Fruit fly (Drosophila melanogaster): ENCODE measurements around the gene Spindly.

Gene Spindly

dm6 chr2L:3534227-3534842, 4.2 kb upstream of the Spindly start (continued):
- TF ChIP-seq disco-r (GFP tag; optimal IDR thresholded peaks at IDR 0.05) (no peak), NK7.1 (GFP tag; optimal IDR thresholded peaks at IDR 0.05) (no peak), sens-2 (GFP tag; IDR thresholded peaks at IDR 0.05) (no peak; the same call in 1 of the 2 replicates), BtbVII (GFP tag; optimal IDR thresholded peaks at IDR 0.05) (no peak), sqz (GFP tag; optimal IDR thresholded peaks at IDR 0.05) (no peak), CrebB (tag; optimal IDR thresholded peaks at IDR 0.05) (no peak), CG7271 (tag; optimal IDR thresholded peaks at IDR 0.05) (no peak), CG4328 (GFP tag; optimal IDR thresholded peaks at IDR 0.05) (no peak), Pdp1 (GFP tag; optimal IDR thresholded peaks at IDR 0.05) (peak; percentile 44 to 51), CG11723 (GFP tag; optimal IDR thresholded peaks at IDR 0.05) (no peak), gce (GFP tag; IDR thresholded peaks at IDR 0.05) (0 out of 3 replicates have a peak, but pooled peaks have one; percentile 59), CG13894 (tag; optimal IDR thresholded peaks at IDR 0.05) (no peak), CG12071 (GFP tag; optimal IDR thresholded peaks at IDR 0.05) (no peak), Bgb (GFP tag; IDR thresholded peaks at IDR 0.05; ENCODE audit: partially characterized antibody) (no peak), zf30C (GFP tag; optimal IDR thresholded peaks at IDR 0.05) (no peak), CG18599 (GFP tag; optimal IDR thresholded peaks at IDR 0.05) (peak; percentile 2), CG7928 (GFP tag; optimal IDR thresholded peaks at IDR 0.05) (no peak), CG2129 (GFP tag; IDR thresholded peaks at IDR 0.05; ENCODE audit: partially characterized antibody) (no peak), CG16779 (GFP tag; IDR thresholded peaks at IDR 0.05) (no peak), stwl (tag; optimal IDR thresholded peaks at IDR 0.05) (no peak), CG7556 (GFP tag; optimal IDR thresholded peaks at IDR 0.05) (peak; percentile 9), CG17385 (GFP tag; optimal IDR thresholded peaks at IDR 0.05) (peak; percentile 46), Oli (tag; optimal IDR thresholded peaks at IDR 0.05) (peak; percentile 61), CG1602 (GFP tag; optimal IDR thresholded peaks at IDR 0.05) (peak; percentile 48), CG10321 (GFP tag; IDR thresholded peaks at IDR 0.05) (no peak), jumu (GFP tag; optimal IDR thresholded peaks at IDR 0.05) (peak; percentile 23), sr (GFP tag; IDR thresholded peaks at IDR 0.05) (0 out of 3 replicates have a peak, but pooled peaks have one; percentile 16), pita (GFP tag; optimal IDR thresholded peaks at IDR 0.05) (no peak), amos (GFP tag; IDR thresholded peaks at IDR 0.05; ENCODE audit: partially characterized antibody) (no peak), gfzf (GFP tag; optimal IDR thresholded peaks at IDR 0.05) (no peak), CG2889 (GFP tag; IDR thresholded peaks at IDR 0.05) (0 out of 3 replicates have a peak, but pooled peaks have one; percentile 10), CG11456 (GFP tag; IDR thresholded peaks at IDR 0.05) (peak; percentile 11; the same call in 1 of the 3 replicates), Spps (tag; optimal IDR thresholded peaks at IDR 0.05) (peak; percentile 27), CG12769 (tag; optimal IDR thresholded peaks at IDR 0.05) (no peak), chinmo (GFP tag; IDR thresholded peaks at IDR 0.05; ENCODE audit: partially characterized antibody) (0 out of 4 replicates have a peak, but pooled peaks have one; percentile 22), CG30431 (GFP tag; optimal IDR thresholded peaks at IDR 0.05) (peak; percentile 11), ro (GFP tag; IDR thresholded peaks at IDR 0.05) (no peak), Dad (GFP tag; optimal IDR thresholded peaks at IDR 0.05) (no peak), slp2 (GFP tag; optimal IDR thresholded peaks at IDR 0.05) (peak; percentile 43), tna (GFP tag; IDR thresholded peaks at IDR 0.05; ENCODE audit: partially characterized antibody) (no peak), CG11560 (tag; IDR thresholded peaks at IDR 0.05) (no peak), Vsx1 (GFP tag; optimal IDR thresholded peaks at IDR 0.05) (no peak), ato (GFP tag; IDR thresholded peaks at IDR 0.05; ENCODE audit: partially characterized antibody) (no peak), CG31388 (GFP tag; optimal IDR thresholded peaks at IDR 0.05) (no peak), D19A (tag; optimal IDR thresholded peaks at IDR 0.05) (peak; percentile 51), hb (GFP tag; IDR thresholded peaks at IDR 0.05; ENCODE audit: partially characterized antibody) (no peak), CG4730 (GFP tag; IDR thresholded peaks at IDR 0.05) (peak; percentile 28; the same call in 1 of the 2 replicates), jigr1 (GFP tag; IDR thresholded peaks at IDR 0.05) (no peak), ems (GFP tag; optimal IDR thresholded peaks at IDR 0.05) (peak; percentile 19)

All from whole organism, embryonic.